Worm (Caenorhabditis elegans): Measurements from ENCODE around the gene cdh-8.

The cdh-8 gene

ce11 chrIV:300307-300706 is 39.3 kb upstream of the cdh-8 start:
- TF ChIP-seq lin-39 (tag; optimal IDR thresholded peaks at IDR 0.05), result no peak
- TF ChIP-seq lin-13 (GFP tag; optimal IDR thresholded peaks at IDR 0.05), result no peak
- TF ChIP-seq nhr-19 (GFP tag; conservative IDR thresholded peaks at IDR 0.05), result no peak
- TF ChIP-seq ceh-88 (GFP tag; IDR thresholded peaks at IDR 0.05), result no peak
- no peak for TF ChIP-seq aly-2 (tag; optimal IDR thresholded peaks at IDR 0.05)
- no peak for TF ChIP-seq unc-86 (tag; optimal IDR thresholded peaks at IDR 0.05)
- TF ChIP-seq fos-1 (tag; optimal IDR thresholded peaks at IDR 0.05), result no peak
- no peak for TF ChIP-seq lir-3 (tag; optimal IDR thresholded peaks at IDR 0.05; ENCODE audit: poor library complexity)
- no peak for TF ChIP-seq nhr-84 (tag; optimal IDR thresholded peaks at IDR 0.05)
- no peak for TF ChIP-seq ama-1 (optimal IDR thresholded peaks at IDR 0.05)
- no peak for TF ChIP-seq unc-98 (GFP tag; IDR thresholded peaks at IDR 0.05)
- TF ChIP-seq dpl-1 (GFP tag; optimal IDR thresholded peaks at IDR 0.05), result no peak
- no peak for TF ChIP-seq ceh-8 (GFP tag; optimal IDR thresholded peaks at IDR 0.05)
- TF ChIP-seq jun-1 (tag; optimal IDR thresholded peaks at IDR 0.05), result no peak
- no peak for TF ChIP-seq pag-3 (tag; optimal IDR thresholded peaks at IDR 0.05; ENCODE audit: borderline replicate concordance, insufficient read depth)
- TF ChIP-seq nhr-28 (tag; optimal IDR thresholded peaks at IDR 0.05), result no peak

- TF ChIP-seq fos-1 (tag; optimal IDR thresholded peaks at IDR 0.05) (no peak), isw-1 (GFP tag; IDR thresholded peaks at IDR 0.05) (no peak), unc-86 (tag; optimal IDR thresholded peaks at IDR 0.05) (no peak), egl-27 (tag; optimal IDR thresholded peaks at IDR 0.05) (no peak), lin-14 (GFP tag; optimal IDR thresholded peaks at IDR 0.05) (peak; percentile 32), C04F5.9 (tag; optimal IDR thresholded peaks at IDR 0.05) (no peak), sox-4 (tag; optimal IDR thresholded peaks at IDR 0.05) (no peak), efl-1 (optimal IDR thresholded peaks at IDR 0.05) (no peak), efl-1 (GFP tag; optimal IDR thresholded peaks at IDR 0.05 in 1 of 2) (peak in 1 of 2 experiments; percentile 78), ceh-82 (tag; optimal IDR thresholded peaks at IDR 0.05) (no peak), snu-23 (GFP tag; optimal IDR thresholded peaks at IDR 0.05) (no peak), elt-3 (tag; optimal IDR thresholded peaks at IDR 0.05) (peak in 3 of 6 experiments; percentile 44 to 83 (median 57)), C34B4.2 (tag; optimal IDR thresholded peaks at IDR 0.05) (no peak), nhr-20 (tag; optimal IDR thresholded peaks at IDR 0.05) (peak; percentile 9), swsn-7 (tag; optimal IDR thresholded peaks at IDR 0.05) (no peak), ceh-63 (GFP tag; optimal IDR thresholded peaks at IDR 0.05) (no peak), blmp-1 (tag; optimal IDR thresholded peaks at IDR 0.05) (peak; percentile 73), rnt-1 (tag; optimal IDR thresholded peaks at IDR 0.05) (no peak), C16A3.4 (tag; optimal IDR thresholded peaks at IDR 0.05) (no peak), sup-37 (GFP tag; optimal IDR thresholded peaks at IDR 0.05) (no peak), egl-13 (tag; optimal IDR thresholded peaks at IDR 0.05) (peak; percentile 36), unc-98 (GFP tag; IDR thresholded peaks at IDR 0.05) (no peak), mdl-1 (tag; optimal IDR thresholded peaks at IDR 0.05) (no peak), lsy-2 (tag; optimal IDR thresholded peaks at IDR 0.05) (no peak), tbx-2 (tag; optimal IDR thresholded peaks at IDR 0.05) (no peak), nhr-85 (tag) (peak; percentile 40), skn-1 (tag; optimal IDR thresholded peaks at IDR 0.05) (no peak), zag-1 (tag; optimal IDR thresholded peaks at IDR 0.05) (no peak), ama-1 (optimal IDR thresholded peaks at IDR 0.05) (no peak), nhr-71 (tag; optimal IDR thresholded peaks at IDR 0.05) (peak; percentile 55), nhr-28 (tag; optimal IDR thresholded peaks at IDR 0.05) (no peak), lin-35 (GFP tag; optimal IDR thresholded peaks at IDR 0.05) (no peak), nhr-76 (tag; optimal IDR thresholded peaks at IDR 0.05) (no peak), grh-1 (GFP tag; IDR thresholded peaks at IDR 0.05) (0 out of 2 replicates have a peak, but pooled peaks have one; percentile 24), ces-1 (GFP tag; optimal IDR thresholded peaks at IDR 0.05) (no peak), lir-3 (tag; optimal IDR thresholded peaks at IDR 0.05; ENCODE audit: poor library complexity) (no peak), nhr-47 (tag; optimal IDR thresholded peaks at IDR 0.05) (peak; percentile 31), unc-30 (tag; optimal IDR thresholded peaks at IDR 0.05) (no peak), lin-13 (GFP tag; optimal IDR thresholded peaks at IDR 0.05) (no peak), nhr-11 (tag; optimal IDR thresholded peaks at IDR 0.05) (no peak)
These were observed 36.9 kb upstream of the cdh-8 start for ce11 chrIV:302743-303142.
